Worm (Caenorhabditis elegans) whole organism, late embryonic: ENCODE data around the gene pcca-1.

Experiments
- C38D4.7 ChIP-seq: fragments of 200-800 bp; sonication (Bioruptor generic); optimal IDR thresholded peaks from 2 replicates; lab custom pipeline; 2018; ENCODE audit warnings: mild to moderate bottlenecking, missing genetic modification characterization, moderate library complexity, missing compliant biosample characterization
- F13H6.1 ChIP-seq: sonication (generic microtip); optimal IDR thresholded peaks from 2 replicates; lab custom pipeline; 2016; ENCODE audit warnings: missing genetic modification characterization, missing compliant biosample characterization
- K02D7.2 ChIP-seq: sonication (generic microtip); optimal IDR thresholded peaks from 2 replicates; lab custom pipeline; 2017; ENCODE audit warnings: mild to moderate bottlenecking, missing genetic modification characterization, missing compliant biosample characterization
- K09A11.1 ChIP-seq: sonication (generic microtip); optimal IDR thresholded peaks from 2 replicates; lab custom pipeline; 2017; ENCODE audit warnings: antibody characterized with exemption, mild to moderate bottlenecking, missing genetic modification characterization, missing compliant biosample characterization; ENCODE audit not compliant: insufficient read depth
- Y22D7AL.16 ChIP-seq: sonication (generic microtip); optimal IDR thresholded peaks from 2 replicates; lab custom pipeline; 2016; ENCODE audit warnings: missing genetic modification characterization, missing compliant biosample characterization
- ama-1 ChIP-seq: fragments of 150-350 bp; optimal IDR thresholded peaks from 2 replicates; lab custom pipeline; 2014
- ceh-14 ChIP-seq: sonication (generic microtip); optimal IDR thresholded peaks from 2 replicates; lab custom pipeline; 2016; ENCODE audit warnings: missing genotype, missing genetic modification characterization, missing compliant biosample characterization
- ceh-19 ChIP-seq: fragments of 200-800 bp; sonication (Bioruptor generic); optimal IDR thresholded peaks from 2 replicates; lab custom pipeline; 2018; ENCODE audit warnings: mild to moderate bottlenecking, missing genetic modification characterization, missing compliant biosample characterization
- ceh-2 ChIP-seq: sonication (generic microtip); optimal IDR thresholded peaks from 2 replicates; lab custom pipeline; 2016; ENCODE audit warnings: missing genotype, missing genetic modification characterization, missing compliant biosample characterization
- ceh-45 ChIP-seq: fragments of 200-800 bp; sonication (Bioruptor generic); IDR thresholded peaks from 2 replicates; pipeline ENCODE4 v1.3.6; 2022; ENCODE audit warnings: missing genetic modification reagents, missing genetic modification characterization, missing compliant biosample characterization
- ceh-48 ChIP-seq: sonication (generic microtip); optimal IDR thresholded peaks from 2 replicates; lab custom pipeline; 2016; ENCODE audit warnings: missing genetic modification characterization, inconsistent platforms, missing compliant biosample characterization
- ceh-9 ChIP-seq: sonication (generic microtip); optimal IDR thresholded peaks from 2 replicates; lab custom pipeline; 2016; ENCODE audit warnings: mild to moderate bottlenecking, missing genetic modification characterization, inconsistent platforms, missing compliant biosample characterization
- che-1 ChIP-seq: sonication (generic microtip); optimal IDR thresholded peaks from 2 replicates; lab custom pipeline; 2016; ENCODE audit warnings: mild to moderate bottlenecking, missing genetic modification characterization, missing compliant biosample characterization
- dmd-4 ChIP-seq: sonication (generic microtip); optimal IDR thresholded peaks from 2 replicates; lab custom pipeline; 2016; ENCODE audit warnings: borderline replicate concordance, missing genetic modification characterization, missing compliant biosample characterization
- elt-2 ChIP-seq: sonication (generic microtip); optimal IDR thresholded peaks from 2 replicates; lab custom pipeline; 2016; ENCODE audit warnings: missing genetic modification reagents, missing genetic modification characterization, missing compliant biosample characterization
- fax-1 ChIP-seq: sonication (generic microtip); optimal IDR thresholded peaks from 2 replicates; lab custom pipeline; 2016; ENCODE audit warnings: missing genotype, missing genetic modification characterization, missing compliant biosample characterization
- fkh-10 ChIP-seq: fragments of 150-350 bp; optimal IDR thresholded peaks from 2 replicates; lab custom pipeline; 2014; ENCODE audit warnings: missing biosample characterization, missing genetic modification reagents, missing genetic modification characterization
- fkh-6 ChIP-seq: sonication (generic microtip); optimal IDR thresholded peaks from 2 replicates; lab custom pipeline; 2016; ENCODE audit warnings: missing genetic modification characterization, missing compliant biosample characterization
- hlh-30 ChIP-seq: sonication (generic microtip); optimal IDR thresholded peaks from 2 replicates; lab custom pipeline; 2017; ENCODE audit warnings: antibody characterized with exemption, missing genetic modification characterization, missing compliant biosample characterization; ENCODE audit not compliant: insufficient read depth
- hlh-8 ChIP-seq: sonication (generic microtip); optimal IDR thresholded peaks from 2 replicates; lab custom pipeline; 2016; ENCODE audit warnings: missing genotype, missing genetic modification characterization, missing compliant biosample characterization
- lim-6 ChIP-seq: sonication (generic microtip); optimal IDR thresholded peaks from 2 replicates; lab custom pipeline; 2016; ENCODE audit warnings: missing genetic modification characterization, missing compliant biosample characterization
- lin-11 ChIP-seq: fragments of 200-800 bp; sonication (Bioruptor generic); optimal IDR thresholded peaks from 2 replicates; lab custom pipeline; 2018; ENCODE audit warnings: mild to moderate bottlenecking, missing genetic modification characterization, missing compliant biosample characterization
- madf-2 ChIP-seq: sonication (generic microtip); optimal IDR thresholded peaks from 2 replicates; lab custom pipeline; 2017; ENCODE audit warnings: missing genetic modification characterization, missing compliant biosample characterization
- nfya-1 ChIP-seq: sonication (generic microtip); optimal IDR thresholded peaks from 2 replicates; lab custom pipeline; 2017; ENCODE audit warnings: missing genetic modification characterization, mild to moderate bottlenecking, missing compliant biosample characterization, antibody characterized with exemption, moderate library complexity
- nhr-11 ChIP-seq: fragments of 150-350 bp; optimal IDR thresholded peaks from 2 replicates; lab custom pipeline; 2014; ENCODE audit warnings: missing biosample characterization, missing genetic modification characterization
- npax-4 ChIP-seq: sonication (generic microtip); optimal IDR thresholded peaks from 2 replicates; lab custom pipeline; 2016; ENCODE audit warnings: missing genetic modification characterization, missing compliant biosample characterization
- odd-2 ChIP-seq: sonication (generic microtip); optimal IDR thresholded peaks from 2 replicates; lab custom pipeline; 2017; ENCODE audit warnings: antibody characterized with exemption, mild to moderate bottlenecking, missing genetic modification characterization, missing compliant biosample characterization
- pag-3 ChIP-seq: sonication (generic microtip); optimal IDR thresholded peaks from 2 replicates; lab custom pipeline; 2016; ENCODE audit warnings: missing compliant biosample characterization, missing genetic modification characterization, borderline replicate concordance
- pax-1 ChIP-seq: fragments of 150-350 bp; optimal IDR thresholded peaks from 2 replicates; lab custom pipeline; 2014; ENCODE audit warnings: missing biosample characterization, missing genetic modification characterization
- pha-2 ChIP-seq: sonication (generic microtip); optimal IDR thresholded peaks from 2 replicates; lab custom pipeline; 2017; ENCODE audit warnings: mild to moderate bottlenecking, missing genetic modification characterization, missing compliant biosample characterization
- pqm-1 ChIP-seq: sonication (generic microtip); optimal IDR thresholded peaks from 2 replicates; lab custom pipeline; 2016; ENCODE audit warnings: missing genetic modification characterization, missing compliant biosample characterization
- pros-1 ChIP-seq: fragments of 150-350 bp; optimal IDR thresholded peaks from 2 replicates; lab custom pipeline; 2014; ENCODE audit warnings: missing biosample characterization, missing genetic modification reagents, missing genetic modification characterization
- ref-2 ChIP-seq: sonication (generic microtip); optimal IDR thresholded peaks from 2 replicates; lab custom pipeline; 2016; ENCODE audit warnings: missing genetic modification characterization, missing compliant biosample characterization
- rnt-1 ChIP-seq: sonication (generic microtip); optimal IDR thresholded peaks from 2 replicates; lab custom pipeline; 2016; ENCODE audit warnings: missing genetic modification characterization, missing compliant biosample characterization
- sox-2 ChIP-seq: fragments of 200-800 bp; sonication (Bioruptor generic); IDR thresholded peaks from 2 replicates; pipeline ENCODE4 v1.3.6; 2022; ENCODE audit warnings: missing genetic modification reagents, missing genetic modification characterization, missing compliant biosample characterization
- sox-4 ChIP-seq: sonication (generic microtip); optimal IDR thresholded peaks from 2 replicates; lab custom pipeline; 2017; ENCODE audit warnings: mild to moderate bottlenecking, missing genetic modification characterization, inconsistent platforms, missing compliant biosample characterization
- tbx-2 ChIP-seq: sonication (generic microtip); optimal IDR thresholded peaks from 2 replicates; lab custom pipeline; 2016; ENCODE audit warnings: missing genetic modification characterization, missing compliant biosample characterization
- ttx-3 ChIP-seq: sonication (generic microtip); optimal IDR thresholded peaks from 2 replicates; lab custom pipeline; 2016; ENCODE audit warnings: missing genetic modification reagents, missing genetic modification characterization, missing compliant biosample characterization
- unc-3 ChIP-seq, 2 experiments: fragments of 200-800 bp in 1 of 2; sonication (Bioruptor generic) in 1 of 2; sonication (generic microtip) in 1 of 2; conservative IDR thresholded peaks in 1 of 2; optimal IDR thresholded peaks in 1 of 2; 2 replicates each; pipeline versions ENCODE4 v1.3.6 to Lab custom; 2016 to 2022; ENCODE audit warnings: missing compliant biosample characterization in 2 of 2, missing genetic modification characterization in 2 of 2, missing genetic modification reagents in 1 of 2
- unc-42 ChIP-seq: sonication (generic microtip); optimal IDR thresholded peaks from 2 replicates; lab custom pipeline; 2016; ENCODE audit warnings: missing genotype, missing genetic modification characterization, missing compliant biosample characterization
- unc-55 ChIP-seq: sonication (generic microtip); optimal IDR thresholded peaks from 2 replicates; lab custom pipeline; 2017; ENCODE audit warnings: missing biosample characterization, missing genetic modification reagents, missing genetic modification characterization
- zip-5 ChIP-seq: sonication (generic microtip); optimal IDR thresholded peaks from 2 replicates; lab custom pipeline; 2016; ENCODE audit warnings: missing genetic modification characterization, missing compliant biosample characterization
- ztf-16 ChIP-seq: sonication (generic microtip); optimal IDR thresholded peaks from 2 replicates; lab custom pipeline; 2017; ENCODE audit warnings: missing genetic modification characterization, missing compliant biosample characterization

Gene pcca-1

DNA sequence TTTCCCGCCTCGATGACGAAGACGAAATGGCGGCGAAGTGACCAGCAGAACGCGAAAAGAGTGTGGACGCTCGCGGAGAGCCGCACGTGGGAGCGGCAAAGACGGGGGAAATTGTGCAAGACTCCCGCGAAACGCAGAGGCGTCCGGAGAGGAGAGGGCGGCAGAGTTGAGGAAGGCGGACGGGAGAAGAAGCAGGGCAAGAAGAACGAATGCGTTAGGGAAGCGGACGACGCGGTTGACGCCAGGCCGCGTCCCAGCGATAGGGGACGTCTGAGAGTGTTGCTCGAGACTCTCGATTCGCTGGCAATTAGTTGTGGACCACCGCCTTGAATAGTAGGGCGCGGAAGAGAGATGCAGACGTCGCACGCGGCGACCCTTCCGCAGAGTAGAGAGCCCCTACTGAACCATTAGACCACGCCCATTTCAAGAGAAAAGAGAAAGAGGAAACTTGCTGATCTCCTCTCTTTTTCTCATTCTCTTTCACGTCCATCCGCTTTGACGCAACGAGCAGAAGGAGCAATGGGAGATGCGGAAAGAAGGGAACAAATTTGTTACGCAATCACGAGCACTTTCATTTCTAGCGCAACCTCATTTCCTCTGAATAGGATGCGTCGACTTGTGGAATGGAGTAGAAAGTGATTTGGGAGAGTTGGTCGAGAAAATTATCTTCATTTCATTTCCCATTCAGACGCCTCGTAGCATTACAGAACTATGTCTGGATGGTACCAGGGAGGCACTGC is 9.4 kb downstream of the pcca-1 start (continued):
- TF ChIP-seq unc-42 (peak; percentile 49), hlh-30 (peak; percentile 17), fkh-6 (tag; lab: Kevin White, UChicago) (no peak), ceh-48 (tag; lab: Kevin White, UChicago) (no peak), lim-6 (tag; lab: Kevin White, UChicago) (peak; percentile 24), fax-1 (tag; lab: Kevin White, UChicago) (no peak), elt-2 (no peak), ceh-9 (tag; lab: Kevin White, UChicago) (no peak), lin-11 (tag; lab: Kevin White, UChicago) (no peak), ztf-16 (tag; lab: Kevin White, UChicago) (no peak), K02D7.2 (no peak), pag-3 (tag; lab: Kevin White, UChicago) (no peak), npax-4 (no peak), madf-2 (tag; lab: Kevin White, UChicago) (no peak), unc-55 (peak; percentile 0), fkh-10 (GFP tag; lab: Kevin White, UChicago) (peak; percentile 5), dmd-4 (tag; lab: Kevin White, UChicago) (peak; percentile 10), F13H6.1 (peak; percentile 45), unc-3 (GFP tag; conservative IDR thresholded peaks at IDR 0.05; lab: Robert Waterston, UW) (0 out of 2 replicates have a peak, but pooled peaks have one; percentile 15), unc-3 (tag; optimal IDR thresholded peaks at IDR 0.05; lab: Kevin White, UChicago) (no peak), sox-2 (GFP tag; lab: Robert Waterston, UW) (no peak)
- TF ChIP-seq, all 69 proteins: peak for 21

DNA sequence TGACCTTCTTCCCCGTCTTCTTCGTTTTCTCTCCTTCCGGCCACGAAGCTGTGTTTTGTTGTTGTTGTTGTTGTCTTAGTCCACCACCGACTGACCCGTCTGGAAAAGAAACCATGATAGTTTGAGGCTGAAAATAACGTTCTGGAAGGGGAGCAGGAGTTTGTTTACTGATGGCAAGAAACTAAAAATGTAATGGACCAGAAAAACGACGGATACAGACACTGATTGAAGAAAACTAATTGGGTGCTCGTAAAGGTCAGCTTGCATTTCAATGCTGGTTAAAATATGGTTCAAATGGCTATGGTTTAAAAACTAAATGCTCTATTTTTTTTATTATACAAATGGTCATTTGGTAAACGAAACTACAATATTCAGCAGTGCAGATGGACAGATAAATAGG is 15.5 kb downstream of the pcca-1 start, which contains the start of gene F26A10.2:
F26A10.2 (minus strand) TSS at position 101 of the 400 bp plus-strand sequence.
- TF ChIP-seq sox-2 (GFP tag; lab: Robert Waterston, UW), result no peak
- no peak for TF ChIP-seq K09A11.1 (tag; lab: Kevin White, UChicago)
- no peak for TF ChIP-seq ttx-3 (tag; lab: Kevin White, UChicago)
- no peak for TF ChIP-seq nfya-1
- no peak for TF ChIP-seq ama-1 (lab: Kevin White, UChicago)
- no peak for TF ChIP-seq nhr-11
- no peak for TF ChIP-seq che-1 (tag; lab: Kevin White, UChicago)
- no peak for TF ChIP-seq fax-1 (tag; lab: Kevin White, UChicago)
- no peak for TF ChIP-seq F13H6.1
- no peak for TF ChIP-seq pqm-1 (tag; lab: Kevin White, UChicago)
- no peak for TF ChIP-seq hlh-8 (tag; lab: Kevin White, UChicago)
- no peak for TF ChIP-seq Y22D7AL.16
- no peak for TF ChIP-seq pha-2 (tag; lab: Kevin White, UChicago)
- no peak for TF ChIP-seq rnt-1 (tag; lab: Kevin White, UChicago)
- no peak for TF ChIP-seq ceh-2 (tag; lab: Kevin White, UChicago)
- TF ChIP-seq, all 69 proteins: peak for 0

DNA sequence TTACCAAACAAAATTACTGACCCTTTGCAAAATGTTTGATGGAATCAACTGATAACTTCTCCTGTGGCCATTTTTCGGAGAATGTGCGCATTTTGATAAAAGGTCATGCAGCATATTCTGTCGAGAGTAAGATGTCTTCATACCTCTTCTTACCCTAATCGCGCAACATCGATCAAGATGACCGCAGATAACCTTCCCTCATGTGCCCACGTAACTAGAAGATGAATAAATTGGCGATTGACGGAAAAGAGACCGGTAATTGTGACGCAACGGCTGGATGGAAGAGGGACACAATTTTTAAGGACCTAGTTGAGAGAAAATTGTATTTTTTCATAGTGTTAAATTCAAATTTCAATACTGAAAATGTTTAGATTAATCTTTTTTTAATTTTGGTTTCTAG is 20.0 kb downstream of the pcca-1 start:
- TF ChIP-seq nhr-11, result no peak
- TF ChIP-seq ttx-3 (tag; lab: Kevin White, UChicago), result no peak
- TF ChIP-seq, all 69 proteins: peak for 0

DNA sequence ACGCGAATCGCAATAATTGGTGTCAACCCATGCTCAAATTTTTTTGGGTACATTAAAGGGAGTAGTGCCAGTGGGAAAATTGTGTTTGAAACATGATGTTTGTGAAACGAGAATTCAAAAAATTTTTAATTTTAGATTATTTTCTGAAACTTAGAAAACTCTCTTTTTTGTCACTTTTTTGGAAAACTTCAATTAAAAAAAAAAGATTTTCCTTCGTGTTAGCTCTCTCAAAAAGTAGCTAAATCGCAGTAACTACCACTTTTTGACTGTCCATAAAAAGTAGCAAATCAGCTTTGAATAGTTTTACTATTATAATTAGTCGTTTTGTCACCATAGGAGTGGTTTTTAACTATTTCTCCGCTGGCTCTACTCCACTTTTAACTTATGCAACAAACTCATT is 20.4 kb downstream of the pcca-1 start:
- TF ChIP-seq pros-1 (tag; lab: Kevin White, UChicago) (no peak), C38D4.7 (GFP tag; lab: Kevin White, UChicago) (no peak), ceh-45 (GFP tag; lab: Robert Waterston, UW) (no peak), ceh-14 (no peak), sox-4 (tag; lab: Kevin White, UChicago) (no peak), ref-2 (tag; lab: Kevin White, UChicago) (no peak), pqm-1 (tag; lab: Kevin White, UChicago) (no peak), odd-2 (tag; lab: Kevin White, UChicago) (no peak), hlh-30 (no peak), Y22D7AL.16 (no peak), fax-1 (tag; lab: Kevin White, UChicago) (no peak), hlh-8 (tag; lab: Kevin White, UChicago) (no peak), zip-5 (no peak), pax-1 (tag; lab: Kevin White, UChicago) (no peak), ceh-19 (GFP tag; lab: Kevin White, UChicago) (no peak), dmd-4 (tag; lab: Kevin White, UChicago) (no peak), lin-11 (tag; lab: Kevin White, UChicago) (no peak), tbx-2 (tag; lab: Kevin White, UChicago) (no peak), unc-42 (no peak)
